Fruit fly (Drosophila melanogaster): Measurements from ENCODE around the gene CG10163.

DNA sequence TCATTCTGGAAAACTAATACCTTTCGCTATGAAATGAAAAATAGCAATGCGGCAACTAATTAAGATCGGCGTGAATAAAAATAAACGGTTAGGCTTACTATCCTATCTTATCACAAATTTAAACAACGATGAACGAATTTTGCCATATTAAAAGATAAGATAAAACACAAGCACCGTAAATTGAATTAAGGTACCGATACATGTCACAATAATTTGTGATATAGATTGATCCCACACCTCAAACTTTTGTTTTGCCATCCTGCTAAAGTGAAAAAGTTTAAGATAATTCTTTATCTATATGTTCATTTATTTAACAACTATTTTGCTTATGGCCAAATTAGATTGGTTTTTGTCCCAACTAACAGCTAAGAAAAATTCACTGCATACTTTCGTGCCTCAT is 24.5 kb downstream of the CG10163 start, which contains the start of gene CG42714:
- TF ChIP-seq Pif1B (GFP tag; optimal IDR thresholded peaks at IDR 0.05) = no peak
- TF ChIP-seq CG8159 (tag; optimal IDR thresholded peaks at IDR 0.05) = no peak
- TF ChIP-seq CG32121 (GFP tag; IDR thresholded peaks at IDR 0.05) = no peak
- no peak for TF ChIP-seq CG34367 (tag; optimal IDR thresholded peaks at IDR 0.05)
- no peak for TF ChIP-seq Pif1A (GFP tag; optimal IDR thresholded peaks at IDR 0.05)
- TF ChIP-seq Snoo (tag; optimal IDR thresholded peaks at IDR 0.05) = no peak
- TF ChIP-seq fd96Ca (GFP tag; IDR thresholded peaks at IDR 0.05) = no peak
- TF ChIP-seq EcR (GFP tag; optimal IDR thresholded peaks at IDR 0.05) = no peak
- no peak for TF ChIP-seq CG17806 (tag; optimal IDR thresholded peaks at IDR 0.05)
- no peak for TF ChIP-seq rn (GFP tag; IDR thresholded peaks at IDR 0.05)
- TF ChIP-seq CG15710 (tag; optimal IDR thresholded peaks at IDR 0.05) = no peak
- no peak for TF ChIP-seq Ets98B (GFP tag; IDR thresholded peaks at IDR 0.05)

Measured in whole organism, pupa.